Fruit fly (Drosophila melanogaster): ENCODE data around the gene CG33494.
A peak's percentile ranks its signal among the peaks of the same experiment; 100 is the strongest.

The CG33494 gene

DNA sequence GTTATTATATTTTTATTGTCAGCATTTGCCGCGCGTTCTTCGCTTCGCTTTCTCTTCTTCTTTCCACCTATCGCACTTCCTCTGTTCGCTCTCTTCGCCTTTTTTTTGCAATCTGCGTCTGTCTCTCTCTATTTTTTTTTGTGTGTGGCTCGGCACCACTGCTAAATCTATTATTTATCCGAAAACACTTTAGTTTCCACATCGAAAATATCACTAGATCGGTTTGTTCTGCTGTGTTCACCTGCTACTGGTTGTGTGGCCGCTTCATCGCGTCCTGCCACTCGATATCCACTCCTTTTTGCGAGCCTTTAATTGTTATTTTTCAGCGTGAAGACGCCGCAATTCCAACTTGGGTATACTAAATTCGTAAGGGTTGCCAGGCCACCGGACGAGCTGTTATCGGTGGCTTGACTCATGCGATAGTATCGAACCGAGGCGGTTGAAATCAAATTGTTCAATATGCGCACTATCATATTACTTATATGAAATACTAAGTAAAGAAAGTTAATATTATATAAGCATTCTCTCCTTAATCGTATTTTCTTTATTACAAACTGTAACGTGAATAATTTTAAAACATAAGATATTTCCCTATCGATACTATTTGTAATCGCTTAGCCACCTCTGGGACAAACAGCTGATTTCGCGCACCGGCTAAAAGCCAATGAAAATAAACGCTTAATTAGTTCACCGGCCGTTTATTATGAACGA, 12.3 kb downstream of the CG33494 start, which contains the start of the genes XNP, CG42488 and CG5116 (continued):
- TF ChIP-seq svp (GFP tag): no peak
- peak; percentile 72 for TF ChIP-seq Ets96B (tag; optimal IDR thresholded peaks at IDR 0.05)
- TF ChIP-seq cyc (GFP tag; optimal IDR thresholded peaks at IDR 0.05): peak; percentile 32
- peak; percentile 68 for TF ChIP-seq dac (GFP tag; optimal IDR thresholded peaks at IDR 0.05)
- no peak for TF ChIP-seq fd85E (GFP tag; optimal IDR thresholded peaks at IDR 0.05)
- TF ChIP-seq CG10669 (GFP tag; optimal IDR thresholded peaks at IDR 0.05): peak; percentile 56
- peak; percentile 85 for TF ChIP-seq eg (GFP tag; IDR thresholded peaks at IDR 0.05)
- TF ChIP-seq CG15336 (GFP tag; IDR thresholded peaks at IDR 0.05): peak; percentile 69

DNA sequence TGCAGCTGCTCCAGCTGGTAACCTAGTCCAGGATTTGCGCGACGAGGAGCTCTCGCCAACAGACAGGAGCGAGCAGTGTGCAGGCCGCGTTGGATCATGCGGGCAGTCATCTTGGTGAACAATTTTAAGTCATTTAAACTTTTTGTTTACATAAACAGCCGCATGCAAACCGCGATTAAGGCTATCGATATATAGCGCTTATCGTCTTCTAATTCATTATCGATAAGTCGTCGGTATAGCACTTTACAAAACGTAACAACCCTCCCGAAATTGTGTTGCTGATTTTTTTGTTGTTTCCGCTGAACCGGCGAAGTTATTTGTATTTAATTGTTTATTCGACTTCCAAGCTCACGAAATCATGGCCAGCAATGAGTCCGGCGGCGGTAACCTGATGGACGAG, 18.2 kb downstream of the CG33494 start, which contains the start of the genes CG4553 and MED28:
TSS of gene CG4553 (minus strand) at position 172 of the 400 bp plus-strand sequence.
TSS of gene MED28 (plus strand) at position 260 of the 400 bp plus-strand sequence.
- no peak for TF ChIP-seq Hr38 (GFP tag; optimal IDR thresholded peaks at IDR 0.05)
- TF ChIP-seq CG31627 (GFP tag; optimal IDR thresholded peaks at IDR 0.05): no peak
- TF ChIP-seq Sox15 (GFP tag; optimal IDR thresholded peaks at IDR 0.05): no peak
- no peak for TF ChIP-seq CG10669 (GFP tag; optimal IDR thresholded peaks at IDR 0.05)
- TF ChIP-seq fkh (GFP tag; optimal IDR thresholded peaks at IDR 0.05): peak; percentile 95

DNA sequence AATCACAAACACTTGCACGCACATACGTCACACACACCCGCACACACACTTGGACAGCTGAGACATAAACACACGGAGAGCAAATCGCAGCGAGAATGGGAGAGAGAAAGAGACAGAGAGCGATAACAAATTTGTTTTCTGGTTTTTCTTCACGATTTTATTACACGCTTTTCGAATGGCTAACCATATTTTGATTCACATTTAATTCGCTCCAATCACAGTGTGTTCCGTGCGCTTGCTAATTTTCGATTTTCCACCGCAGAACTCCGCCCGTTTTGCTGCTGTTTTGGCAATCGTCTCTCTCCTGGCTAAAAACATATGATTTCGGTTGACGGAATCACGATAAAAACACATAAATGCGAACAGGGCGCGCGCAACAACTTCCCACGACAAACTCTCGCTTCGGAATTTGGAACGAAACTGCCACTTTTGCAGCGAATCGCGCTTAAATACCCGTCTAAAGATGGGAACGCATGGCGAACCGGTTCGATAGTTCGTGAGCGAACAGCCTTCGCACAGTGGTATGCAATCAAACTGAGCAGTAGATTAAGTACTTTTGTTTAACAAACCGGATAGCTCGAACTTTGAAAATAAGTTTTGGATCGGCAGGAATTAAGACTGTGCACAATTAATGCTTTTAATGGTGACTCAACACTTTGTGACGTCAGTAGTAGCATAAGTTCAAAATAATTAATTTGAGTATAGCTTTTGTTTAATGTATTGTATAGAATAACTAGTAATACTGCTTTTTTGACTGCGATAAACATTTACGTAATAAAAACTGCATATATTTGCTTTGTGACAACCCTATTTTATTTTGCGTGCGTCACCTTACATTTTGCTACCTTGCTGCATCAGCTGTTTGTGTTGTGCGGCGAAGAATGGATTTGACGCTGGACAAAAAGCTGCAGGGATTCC, 22.1 kb downstream of the CG33494 start, which contains the start of the genes Fur1 and Vps33B:
TSS of gene Fur1 (minus strand) at position 424 of the 918 bp plus-strand sequence.
TSS of gene Vps33B (plus strand) at position 856 of the 918 bp plus-strand sequence.
- TF ChIP-seq salr (GFP tag; optimal IDR thresholded peaks at IDR 0.05) (peak; percentile 92 to 99), CG11902 (GFP tag; optimal IDR thresholded peaks at IDR 0.05) (peak; percentile 96), Ets96B (tag; optimal IDR thresholded peaks at IDR 0.05) (peak; percentile 95), Sox102F (GFP tag; optimal IDR thresholded peaks at IDR 0.05) (peak; percentile 98), Blimp-1 (GFP tag; optimal IDR thresholded peaks at IDR 0.05) (peak; percentile 86), CG10631 (GFP tag; optimal IDR thresholded peaks at IDR 0.05) (peak; percentile 99), Smox (GFP tag; optimal IDR thresholded peaks at IDR 0.05) (peak; percentile 98), Hr39 (GFP tag; optimal IDR thresholded peaks at IDR 0.05) (peak; percentile 99), CG7368 (GFP tag; optimal IDR thresholded peaks at IDR 0.05) (peak; percentile 97), CG32006 (GFP tag; optimal IDR thresholded peaks at IDR 0.05) (peak; percentile 98), fkh (GFP tag; optimal IDR thresholded peaks at IDR 0.05) (peak; percentile 86), topi (GFP tag; optimal IDR thresholded peaks at IDR 0.05) (peak; percentile 98), Sox15 (GFP tag; optimal IDR thresholded peaks at IDR 0.05) (peak; percentile 98), CG4318 (GFP tag; optimal IDR thresholded peaks at IDR 0.05) (peak; percentile 97), Met (GFP tag; optimal IDR thresholded peaks at IDR 0.05) (peak; percentile 98), CG6276 (GFP tag; optimal IDR thresholded peaks at IDR 0.05) (peak; percentile 94), Ets21C (GFP tag; optimal IDR thresholded peaks at IDR 0.05) (peak; percentile 98), dsx (GFP tag; optimal IDR thresholded peaks at IDR 0.05; ENCODE audit: poor library complexity, severe bottlenecking) (peak; percentile 85), net (GFP tag; optimal IDR thresholded peaks at IDR 0.05) (peak; percentile 97), CG31627 (GFP tag; optimal IDR thresholded peaks at IDR 0.05) (peak; percentile 99), svp (GFP tag) (peak; percentile 99), dac (GFP tag; optimal IDR thresholded peaks at IDR 0.05) (peak; percentile 96), eg (GFP tag; IDR thresholded peaks at IDR 0.05) (peak; percentile 95), cyc (GFP tag; optimal IDR thresholded peaks at IDR 0.05) (peak; percentile 98), OdsH (GFP tag; optimal IDR thresholded peaks at IDR 0.05) (peak; percentile 99), esn (GFP tag; optimal IDR thresholded peaks at IDR 0.05) (peak; percentile 99), CG11762 (GFP tag; optimal IDR thresholded peaks at IDR 0.05; ENCODE audit: insufficient read depth) (peak; percentile 97), CG6808 (GFP tag; optimal IDR thresholded peaks at IDR 0.05) (peak; percentile 93), CG10669 (GFP tag; optimal IDR thresholded peaks at IDR 0.05) (peak; percentile 94), fd85E (GFP tag; optimal IDR thresholded peaks at IDR 0.05) (peak; percentile 92), CG16779 (tag; optimal IDR thresholded peaks at IDR 0.05) (peak; percentile 85), Gug (GFP tag; IDR thresholded peaks at IDR 0.05) (peak; percentile 93), Lpt (GFP tag; optimal IDR thresholded peaks at IDR 0.05) (peak; percentile 97), CG6792 (GFP tag; optimal IDR thresholded peaks at IDR 0.05) (peak; percentile 97), Eip93F (GFP tag; optimal IDR thresholded peaks at IDR 0.05) (peak; percentile 91), Hr4 (GFP tag; optimal IDR thresholded peaks at IDR 0.05) (peak; percentile 99), ss (GFP tag; optimal IDR thresholded peaks at IDR 0.05) (peak; percentile 89 to 94), Sox14 (GFP tag; optimal IDR thresholded peaks at IDR 0.05) (peak; percentile 98), vri (GFP tag; optimal IDR thresholded peaks at IDR 0.05) (peak; percentile 97)

Measured in whole organism, prepupa.